Worm (Caenorhabditis elegans) whole organism, dauer: ENCODE measurements around the gene irld-49.

Experiments
- unc-62 ChIP-seq: sonication (generic microtip); optimal IDR thresholded peaks from 2 replicates; lab custom pipeline; 2017; ENCODE audit warnings: missing biosample characterization, missing genetic modification reagents, missing genetic modification characterization

Gene irld-49

DNA sequence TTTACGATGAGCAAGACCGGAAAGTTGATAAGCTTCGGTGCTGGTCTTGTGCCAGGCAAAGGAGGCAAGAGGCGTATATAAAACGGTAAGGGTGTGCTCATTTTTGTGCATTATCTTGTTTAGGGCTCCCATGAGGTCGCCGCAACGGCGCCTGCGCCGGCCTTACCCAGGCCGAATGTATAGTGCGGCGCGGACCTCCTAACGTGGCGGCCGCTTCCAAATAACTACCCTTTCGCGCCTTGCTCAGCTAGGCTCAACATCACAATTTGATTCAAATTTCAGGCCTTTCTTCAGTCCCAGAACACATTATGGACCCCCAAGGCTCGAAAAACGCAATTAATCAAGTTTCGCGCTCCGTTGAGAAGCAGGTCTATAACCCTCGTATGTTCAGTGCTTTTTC lies 16.4 kb upstream of the irld-49 start, which contains the start of the genes ZK355.3 and ZK355.8:
TSS of gene ZK355.3 (minus strand) at position 101 of the 400 bp plus-strand sequence.
TSS of gene ZK355.8 (plus strand) at position 272 of the 400 bp plus-strand sequence.
- TF ChIP-seq unc-62 (GFP tag; lab: Kevin White, UChicago): no peak

DNA sequence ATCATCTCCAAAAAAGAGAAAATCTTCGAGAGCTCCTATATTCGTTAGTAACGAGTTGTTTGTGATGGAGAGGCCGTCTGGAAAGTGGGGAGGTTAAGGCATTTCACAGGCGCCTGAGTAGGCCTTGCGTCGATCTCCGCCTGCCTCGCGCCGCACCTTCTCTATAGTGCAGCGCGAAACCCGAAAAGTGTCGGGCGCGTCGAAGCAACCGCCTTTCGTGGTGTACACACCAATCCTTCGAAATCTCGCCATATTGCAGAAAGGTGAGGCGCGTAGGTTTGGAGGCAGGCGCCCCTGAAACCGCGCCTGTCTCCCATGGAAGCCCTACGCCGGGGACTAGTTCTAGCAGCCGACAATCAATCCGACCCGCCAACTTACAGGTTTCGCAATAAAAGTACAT lies 14.1 kb upstream of the irld-49 start:
- no peak for TF ChIP-seq unc-62 (GFP tag; lab: Kevin White, UChicago)

DNA sequence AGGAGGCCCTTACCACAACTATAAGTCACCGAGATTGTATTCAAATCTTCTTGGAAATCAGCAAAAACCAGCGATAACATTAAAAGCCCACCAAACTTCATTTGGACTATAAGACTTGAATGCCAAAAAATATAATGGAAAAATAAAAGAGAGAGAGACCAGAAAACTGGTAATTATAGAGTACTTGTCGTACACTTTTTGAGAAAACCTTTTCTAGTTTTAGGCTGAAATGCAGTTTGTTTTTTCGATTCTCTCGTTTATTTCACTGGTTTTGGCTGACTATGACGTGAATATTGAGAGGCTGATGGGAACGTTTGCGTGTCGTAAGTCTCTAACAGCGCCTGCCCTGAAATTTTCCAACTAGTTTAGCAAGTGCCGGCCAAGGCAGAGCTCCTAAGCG lies 13.5 kb upstream of the irld-49 start, which contains the start of the genes irld-64 and irld-63:
TSS of gene irld-64 (minus strand) at position 101 of the 400 bp plus-strand sequence.
TSS of gene irld-63 (plus strand) at position 230 of the 400 bp plus-strand sequence.
- no peak for TF ChIP-seq unc-62 (GFP tag; lab: Kevin White, UChicago)

DNA sequence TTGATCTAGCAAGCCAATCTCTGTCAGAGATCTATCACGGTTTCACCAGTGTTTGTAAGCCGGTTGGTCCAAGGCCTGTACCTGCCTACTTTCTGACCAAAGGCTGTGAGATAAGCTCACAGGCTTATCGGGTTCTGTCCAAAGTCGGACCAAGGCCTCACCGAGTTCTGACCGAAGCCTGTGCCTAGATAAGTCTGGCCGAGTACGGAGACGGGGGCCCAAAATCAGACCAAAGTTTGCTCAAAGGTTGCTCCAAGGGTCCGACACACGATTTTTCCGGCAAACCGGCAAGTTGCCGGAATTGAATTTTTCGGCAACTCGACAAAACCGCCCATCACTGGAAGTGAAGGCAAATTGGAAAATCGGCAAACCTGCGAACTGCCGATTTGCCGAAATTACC lies 12.4 kb upstream of the irld-49 start:
- no peak for TF ChIP-seq unc-62 (GFP tag; lab: Kevin White, UChicago)

DNA sequence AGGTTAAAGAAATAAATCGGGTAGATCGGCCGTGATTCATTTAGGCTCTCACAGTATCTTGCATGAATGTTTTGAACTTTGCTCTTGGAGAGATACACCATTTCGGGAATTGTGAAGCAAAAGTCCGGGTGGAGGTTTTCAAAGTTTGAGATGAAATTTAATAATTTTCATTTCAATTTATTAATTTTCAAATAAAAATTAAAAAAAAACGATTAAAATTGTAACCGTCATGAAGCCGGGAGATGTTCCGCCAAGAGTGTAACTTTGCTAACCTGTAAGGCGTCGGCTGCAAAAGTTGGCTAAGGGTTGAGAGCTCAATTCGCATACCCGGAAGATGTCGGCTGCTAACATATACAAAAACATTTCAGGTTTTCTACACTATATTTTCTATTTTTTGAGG lies 9.6 kb upstream of the irld-49 start, which contains the start of gene irld-67:
TSS of gene irld-67 (minus strand) at position 101 of the 400 bp plus-strand sequence.
- no peak for TF ChIP-seq unc-62 (GFP tag; lab: Kevin White, UChicago)

DNA sequence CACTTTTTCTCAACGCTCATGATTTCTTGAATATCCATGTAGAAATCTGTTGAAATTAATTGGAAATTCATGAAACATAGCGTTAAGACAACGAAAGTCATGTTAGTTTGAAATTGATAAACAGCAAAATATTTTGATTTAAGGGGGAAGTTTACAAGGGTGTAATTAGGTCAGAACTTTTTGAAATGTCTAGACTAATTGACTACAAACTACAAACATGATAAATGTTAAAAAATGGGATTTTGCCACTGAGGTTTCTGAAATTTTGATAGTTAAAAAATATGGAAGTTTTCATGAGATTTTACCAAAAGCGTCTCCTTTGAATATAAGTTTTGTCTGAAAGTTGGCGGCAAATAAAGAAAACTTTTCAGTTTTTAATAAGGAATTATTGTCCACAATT lies 6.1 kb upstream of the irld-49 start, which contains the start of gene irld-65:
TSS of gene irld-65 (minus strand) at position 101 of the 400 bp plus-strand sequence.
- no peak for TF ChIP-seq unc-62 (GFP tag; lab: Kevin White, UChicago)

DNA sequence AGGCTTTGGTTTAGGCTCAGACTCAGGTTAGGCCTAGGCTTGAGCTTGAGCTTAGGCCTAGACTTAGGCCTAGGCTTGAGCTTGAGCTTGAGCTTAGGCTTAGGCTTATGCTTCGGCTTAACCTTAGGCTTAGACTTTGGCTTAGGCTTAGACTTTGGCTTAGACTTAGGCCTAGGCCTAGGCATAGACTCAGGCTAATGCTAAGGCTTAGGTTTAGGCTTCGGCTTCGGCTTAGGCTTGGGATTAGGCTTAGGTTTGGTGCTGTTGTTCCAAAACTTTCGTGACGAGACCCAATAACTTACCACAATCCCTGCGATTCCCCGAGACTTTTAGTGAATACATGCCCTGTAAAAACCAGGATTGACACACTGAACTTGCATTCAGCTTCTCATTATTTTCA lies 4.3 kb upstream of the irld-49 start:
- no peak for TF ChIP-seq unc-62 (GFP tag; lab: Kevin White, UChicago)

DNA sequence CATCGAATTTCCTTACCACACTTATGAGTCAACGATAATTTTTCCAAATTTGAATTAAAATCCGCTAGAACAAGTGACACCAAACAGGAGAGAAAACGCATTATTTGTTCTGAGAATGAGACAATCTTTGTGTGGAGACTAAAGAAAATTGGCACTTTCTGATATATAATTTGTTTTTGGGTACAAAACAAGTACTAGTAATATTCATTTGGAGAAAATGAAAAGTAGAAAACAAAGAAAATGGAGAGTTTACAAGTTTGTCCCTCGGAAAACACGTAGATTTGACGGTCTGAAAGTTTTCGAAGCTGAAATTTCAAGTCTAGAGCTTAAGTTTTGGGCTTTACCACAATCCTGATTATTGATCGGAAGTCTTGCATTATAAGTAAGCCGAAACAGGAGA lies 3.2 kb upstream of the irld-49 start, which contains the start of gene irld-66:
TSS of gene irld-66 (minus strand) at position 101 of the 400 bp plus-strand sequence.
- TF ChIP-seq unc-62 (GFP tag; lab: Kevin White, UChicago): no peak

DNA sequence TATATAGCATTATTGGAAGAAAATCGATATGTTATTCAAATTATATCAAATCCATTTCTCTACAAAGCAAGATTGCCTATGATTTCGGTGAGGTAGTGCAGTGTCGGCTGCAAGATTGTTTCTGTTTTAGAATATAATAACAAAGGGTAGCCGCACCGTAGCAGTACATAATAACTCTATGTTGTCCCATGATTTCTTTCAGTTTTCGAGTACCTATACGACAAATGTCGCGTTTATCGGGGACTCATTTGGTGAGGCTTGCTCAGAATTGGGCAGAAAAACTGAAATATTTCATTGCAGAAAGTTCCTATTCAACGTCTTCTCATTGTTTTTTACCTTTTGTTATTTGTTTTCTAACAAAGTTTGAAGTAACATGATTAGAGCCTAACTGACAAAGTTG lies 2.5 kb downstream of the irld-49 start, which contains the start of gene srw-79:
TSS of gene srw-79 (plus strand) at position 301 of the 400 bp plus-strand sequence.
- no peak for TF ChIP-seq unc-62 (GFP tag; lab: Kevin White, UChicago)

DNA sequence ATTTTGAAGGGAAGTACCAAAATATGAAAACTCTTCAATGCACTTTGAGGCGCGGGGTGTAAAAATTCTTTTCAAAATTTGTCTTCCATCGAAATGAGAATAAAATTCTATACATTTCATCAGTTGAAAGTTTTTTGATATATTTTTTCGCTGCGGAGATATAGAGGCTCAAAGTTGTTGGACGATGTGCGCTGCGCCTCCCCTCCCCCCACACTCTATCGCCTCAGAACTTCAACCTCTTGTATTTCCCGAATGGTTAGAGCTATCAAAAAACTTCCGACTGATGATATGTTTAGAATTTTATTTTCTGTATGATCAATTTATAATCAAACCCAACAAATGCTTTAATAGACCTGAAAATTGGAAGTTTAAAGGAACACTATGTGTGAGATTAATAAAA lies 4.6 kb downstream of the irld-49 start:
- no peak for TF ChIP-seq unc-62 (GFP tag; lab: Kevin White, UChicago)

DNA sequence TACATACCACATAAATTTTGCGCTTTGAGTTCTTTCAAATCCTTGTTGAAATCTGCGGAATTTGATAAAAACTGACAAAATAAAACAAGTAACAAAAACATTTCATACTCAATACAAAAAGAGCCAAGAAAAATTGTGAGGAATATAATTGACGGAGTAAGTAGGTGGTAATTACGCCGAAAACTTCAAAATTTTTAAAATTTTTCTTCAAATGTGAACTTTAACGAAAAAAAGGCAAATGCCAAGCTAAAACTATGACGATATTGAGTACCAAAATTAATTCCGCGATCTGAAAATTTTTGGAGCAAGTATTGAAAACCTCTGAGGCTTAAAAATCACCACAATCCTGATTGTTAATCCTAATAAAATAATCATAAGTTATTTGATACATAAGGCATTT lies 8.7 kb downstream of the irld-49 start, which contains the start of gene irld-51:
TSS of gene irld-51 (minus strand) at position 101 of the 400 bp plus-strand sequence.
- TF ChIP-seq unc-62 (GFP tag; lab: Kevin White, UChicago): no peak

DNA sequence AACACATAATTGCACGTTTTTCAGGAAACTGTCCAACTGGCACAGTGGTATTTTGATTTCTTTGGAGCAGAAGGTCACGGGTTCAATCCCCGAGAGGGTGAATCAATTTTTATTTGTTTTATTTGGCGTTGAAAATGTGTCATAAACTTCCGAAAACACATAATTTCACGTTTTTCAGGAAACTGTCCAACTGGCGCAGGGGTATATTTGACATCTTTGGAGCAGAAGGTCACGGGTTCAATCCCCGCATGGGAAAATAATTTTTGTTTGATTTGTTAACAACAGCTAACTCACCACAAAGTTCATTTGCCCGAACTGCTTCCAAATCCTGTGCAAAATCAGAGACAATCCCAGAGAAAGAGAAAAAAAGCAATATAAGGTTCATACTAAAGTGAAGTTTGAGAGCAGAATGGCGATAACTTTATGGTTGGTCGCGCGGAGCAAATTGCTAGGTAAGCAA lies 11.7 kb downstream of the irld-49 start, which contains the start of gene irld-48:
TSS of gene irld-48 (plus strand) at position 410 of the 460 bp plus-strand sequence.
- no peak for TF ChIP-seq unc-62 (GFP tag; lab: Kevin White, UChicago)

DNA sequence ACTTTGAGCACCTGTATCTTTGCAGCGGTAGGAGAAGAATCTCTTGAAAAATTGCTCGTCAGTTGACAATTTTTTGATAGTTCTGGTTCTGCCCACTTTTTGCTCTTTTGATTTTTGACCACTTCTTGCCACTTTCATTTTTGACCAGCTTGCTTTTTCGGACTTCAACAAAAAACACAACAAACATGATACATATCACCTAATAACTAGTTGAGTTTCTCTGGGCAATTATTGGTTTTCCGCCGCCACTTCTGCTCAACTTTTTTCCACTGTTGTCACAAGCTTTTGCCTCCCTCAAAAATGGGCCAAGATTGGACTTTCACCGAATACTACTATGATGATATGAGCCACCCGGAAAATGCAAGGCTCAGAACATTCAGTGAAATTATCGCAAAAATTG lies 14.3 kb downstream of the irld-49 start, which contains the start of gene srw-60:
TSS of gene srw-60 (plus strand) at position 301 of the 400 bp plus-strand sequence.
- TF ChIP-seq unc-62 (GFP tag; lab: Kevin White, UChicago): no peak

DNA sequence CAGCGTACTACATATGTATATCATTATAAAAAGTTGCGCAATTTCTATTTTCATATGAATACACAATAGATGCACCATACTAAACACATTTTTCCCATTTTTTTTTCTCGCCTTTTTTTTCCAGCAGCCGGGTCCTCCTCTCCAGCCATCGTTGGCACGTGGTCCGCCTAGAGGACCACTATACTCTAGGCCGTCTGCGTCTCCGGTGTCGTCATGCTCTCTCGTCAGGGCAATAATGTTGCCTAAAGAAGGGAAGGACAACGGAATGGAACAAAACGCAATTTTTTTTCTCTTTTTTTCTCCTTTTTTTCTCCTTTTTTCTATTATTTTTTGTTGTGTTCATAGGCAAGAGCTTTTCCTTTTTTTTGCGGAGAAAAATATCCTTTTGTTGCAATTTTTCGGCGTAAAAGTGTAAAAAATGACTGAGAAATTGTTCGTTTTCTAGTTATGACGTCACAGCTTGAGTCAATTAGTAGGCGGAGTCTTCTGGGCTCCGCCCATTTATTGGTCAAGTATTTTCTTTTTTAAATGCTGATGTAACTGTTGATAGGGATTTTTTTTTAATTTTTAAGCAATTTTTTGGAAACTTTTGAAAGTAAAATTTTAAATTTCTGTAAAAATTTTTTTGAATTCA lies 18.7 kb downstream of the irld-49 start:
- no peak for TF ChIP-seq unc-62 (GFP tag; lab: Kevin White, UChicago)

DNA sequence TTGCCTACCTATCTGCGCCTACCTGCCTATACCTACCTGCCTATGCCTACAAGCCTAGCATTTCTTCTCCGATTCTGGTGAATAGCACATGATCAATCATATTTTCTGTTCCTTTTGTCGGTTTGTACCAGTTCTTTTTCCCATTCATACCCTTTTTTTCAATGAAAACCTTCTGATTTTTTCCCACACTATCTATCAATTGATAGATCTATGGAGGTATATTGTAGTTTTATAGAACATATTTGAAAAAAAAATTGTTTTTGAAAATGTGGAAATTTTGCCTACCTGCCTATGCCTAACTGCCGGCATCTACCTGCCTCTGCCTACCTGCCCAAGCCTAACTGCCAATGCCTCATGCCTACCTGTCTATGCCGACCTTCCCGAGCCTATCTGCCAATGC lies 19.6 kb downstream of the irld-49 start:
- TF ChIP-seq unc-62 (GFP tag; lab: Kevin White, UChicago): no peak

DNA sequence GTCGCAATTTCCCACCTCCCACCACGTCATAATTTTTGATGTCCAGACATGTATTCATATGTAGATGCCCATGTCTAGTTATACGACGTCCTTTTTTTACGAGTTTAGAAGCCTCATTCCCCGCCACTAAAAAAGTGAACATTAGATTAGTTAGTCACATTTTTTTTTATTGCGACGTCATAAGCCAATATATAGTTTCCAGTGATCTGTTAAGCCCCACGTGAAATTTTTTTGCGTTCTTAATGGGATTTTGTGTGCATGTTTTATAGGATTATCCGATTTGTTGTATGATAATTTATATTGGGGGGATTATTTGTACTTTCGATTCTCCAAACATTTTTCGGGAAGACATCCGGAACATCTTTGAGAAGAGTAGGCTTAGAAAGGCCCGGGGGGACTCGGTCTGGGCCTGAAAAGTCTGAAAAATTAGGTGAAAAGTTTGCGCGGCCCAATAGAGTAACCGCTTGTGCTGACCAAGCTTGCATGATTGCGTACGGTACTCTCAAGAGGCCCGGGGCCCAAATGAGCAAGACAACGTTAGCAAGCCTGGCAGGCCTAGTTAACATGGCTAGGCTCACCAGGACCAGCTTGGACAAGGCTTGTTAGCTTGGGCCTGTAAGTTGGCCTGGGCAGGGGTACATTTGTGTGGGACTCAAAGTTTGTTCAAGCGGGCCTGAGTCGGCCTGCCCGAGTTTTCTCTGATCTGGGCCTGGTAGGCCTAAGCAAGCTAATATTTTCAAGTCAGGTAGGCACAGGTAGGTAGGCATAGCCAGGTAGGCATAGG lies 21.4 kb downstream of the irld-49 start:
- no peak for TF ChIP-seq unc-62 (GFP tag; lab: Kevin White, UChicago)
